Fruit fly (Drosophila melanogaster): ENCODE measurements around the gene Ir7f.

Gene Ir7f

DNA sequence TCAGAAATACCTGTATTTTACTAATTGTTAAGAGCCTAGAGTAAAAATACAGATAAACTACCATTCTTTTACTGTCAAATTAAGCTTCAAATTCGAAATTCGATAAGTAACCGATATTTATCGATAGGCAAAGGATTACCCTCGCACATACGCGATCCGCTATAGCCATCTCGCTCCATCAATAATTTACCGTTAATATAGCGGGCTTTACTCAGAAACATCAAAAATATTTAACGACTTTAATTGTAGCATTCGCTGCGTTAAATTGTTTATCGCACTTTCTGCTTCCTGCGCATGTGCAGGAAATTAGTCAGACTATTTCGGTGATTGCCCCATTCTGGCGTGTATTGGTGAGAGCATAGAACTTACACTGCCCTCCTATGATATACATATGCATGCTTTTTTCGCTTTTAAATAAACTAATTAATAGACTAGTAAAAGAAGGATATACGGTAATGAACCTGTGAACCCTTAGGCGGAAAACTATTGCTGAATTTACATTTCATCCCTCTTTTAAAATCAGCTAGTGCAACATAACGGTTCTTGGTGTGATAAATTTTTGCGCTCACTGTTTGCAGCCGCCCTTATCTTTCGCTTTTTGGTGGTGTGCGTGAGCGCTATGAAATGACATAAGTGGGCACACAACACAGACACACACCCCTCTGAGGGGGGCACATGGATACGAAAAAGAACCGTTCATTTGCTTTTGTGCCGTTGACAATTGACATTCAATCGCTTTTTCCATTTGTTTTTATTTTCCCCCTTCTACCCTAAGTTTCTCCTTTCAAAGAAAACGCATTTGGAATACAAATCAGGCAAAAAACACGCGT, 24.6 kb upstream of the Ir7f start, which contains the start of the genes dpr14 and spidey (continued):
- peak; percentile 44 for TF ChIP-seq Blimp-1 (GFP tag; optimal IDR thresholded peaks at IDR 0.05)
- peak; percentile 79 for TF ChIP-seq Lpt (GFP tag; optimal IDR thresholded peaks at IDR 0.05)
- TF ChIP-seq Sox102F (GFP tag; optimal IDR thresholded peaks at IDR 0.05), result peak; percentile 83
- peak; percentile 57 to 64 for TF ChIP-seq salr (GFP tag; optimal IDR thresholded peaks at IDR 0.05)
- TF ChIP-seq Hr4 (GFP tag; optimal IDR thresholded peaks at IDR 0.05), result peak; percentile 81
- TF ChIP-seq ss (GFP tag; optimal IDR thresholded peaks at IDR 0.05), result peak; percentile 60 to 83
- TF ChIP-seq CG7368 (GFP tag; optimal IDR thresholded peaks at IDR 0.05), result peak; percentile 66
- TF ChIP-seq pdm3 (GFP tag; optimal IDR thresholded peaks at IDR 0.05), result peak; percentile 86
- peak; percentile 85 for TF ChIP-seq CG8119 (GFP tag; IDR thresholded peaks at IDR 0.05)
- peak; percentile 75 for TF ChIP-seq achi (GFP tag; optimal IDR thresholded peaks at IDR 0.05)
- TF ChIP-seq OdsH (GFP tag; optimal IDR thresholded peaks at IDR 0.05), result peak; percentile 80
- TF ChIP-seq fd59A (GFP tag; optimal IDR thresholded peaks at IDR 0.05), result peak; percentile 65
- TF ChIP-seq CG4318 (GFP tag; optimal IDR thresholded peaks at IDR 0.05), result peak; percentile 61
- peak; percentile 96 for TF ChIP-seq Eip78C (GFP tag)
- TF ChIP-seq CG6163 (GFP tag; IDR thresholded peaks at IDR 0.05), result peak; percentile 85

DNA sequence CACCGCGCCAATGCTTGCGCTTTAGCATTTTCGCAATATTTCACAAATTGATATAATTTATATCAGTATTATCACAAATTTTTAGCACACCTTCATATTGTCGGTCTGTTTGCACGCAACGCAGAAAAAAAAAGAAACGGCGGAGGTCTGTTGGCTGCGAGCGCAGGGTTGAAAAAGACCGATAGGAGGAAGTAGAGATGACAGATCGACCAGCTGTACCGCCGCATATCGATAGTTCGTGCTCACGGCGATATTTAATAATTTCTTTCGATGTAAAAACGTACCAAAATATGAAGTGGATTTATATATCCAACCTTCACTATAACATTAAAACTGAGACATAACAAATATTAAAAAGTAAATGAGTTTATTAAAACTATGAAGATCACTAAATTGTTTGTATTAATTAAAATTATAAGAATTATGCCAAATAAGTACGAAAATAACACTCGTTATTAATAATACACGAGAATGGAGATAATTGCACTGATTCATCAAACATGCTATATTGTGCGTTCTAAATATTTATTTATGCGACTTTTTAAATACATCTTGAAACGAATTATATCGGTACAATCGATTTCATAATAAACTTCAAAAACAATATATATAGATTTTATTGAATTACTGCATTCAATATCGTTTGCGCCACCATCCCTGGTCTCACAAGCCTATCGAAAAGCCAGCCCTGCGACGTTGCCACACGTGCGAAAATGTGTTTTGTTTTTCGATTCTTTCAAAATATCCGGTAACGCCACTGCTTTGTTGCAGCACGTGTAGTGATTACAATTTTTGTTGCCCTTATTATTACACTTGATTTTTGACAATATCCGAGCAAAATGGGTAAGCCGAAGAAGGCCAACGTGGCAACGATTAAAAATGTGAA, 17.6 kb upstream of the Ir7f start, which contains the start of the genes RpS6 and bys:
Gene RpS6 (minus strand): TSS at position 179 of the 886 bp plus-strand sequence.
Gene bys (plus strand): TSS at position 728 of the 886 bp plus-strand sequence.
- peak; percentile 76 for TF ChIP-seq Eip78C (GFP tag)
- TF ChIP-seq Lpt (GFP tag; optimal IDR thresholded peaks at IDR 0.05), result no peak
- TF ChIP-seq lz (GFP tag; optimal IDR thresholded peaks at IDR 0.05), result peak; percentile 38
- TF ChIP-seq pdm3 (GFP tag; optimal IDR thresholded peaks at IDR 0.05), result peak; percentile 33
- peak; percentile 42 for TF ChIP-seq Sox14 (GFP tag; optimal IDR thresholded peaks at IDR 0.05)
- peak; percentile 38 for TF ChIP-seq CG3032 (tag; optimal IDR thresholded peaks at IDR 0.05)
- TF ChIP-seq CG15336 (GFP tag; IDR thresholded peaks at IDR 0.05), result peak; percentile 46; the same call in 1 of the 2 replicates
- no peak for TF ChIP-seq CG8119 (GFP tag; IDR thresholded peaks at IDR 0.05)
- peak; percentile 59 for TF ChIP-seq esn (GFP tag; optimal IDR thresholded peaks at IDR 0.05)
- TF ChIP-seq fd85E (GFP tag; optimal IDR thresholded peaks at IDR 0.05), result peak; percentile 21
- TF ChIP-seq cyc (GFP tag; optimal IDR thresholded peaks at IDR 0.05), result peak; percentile 28
- peak; percentile 64 for TF ChIP-seq svp (GFP tag)
- peak; percentile 36 for TF ChIP-seq topi (GFP tag; optimal IDR thresholded peaks at IDR 0.05)
- no peak for TF ChIP-seq Hr38 (GFP tag; optimal IDR thresholded peaks at IDR 0.05)
- TF ChIP-seq Eip75B (GFP tag; optimal IDR thresholded peaks at IDR 0.05), result peak; percentile 17
- peak in 1 of 2 experiments; percentile 26 for TF ChIP-seq salr (GFP tag; optimal IDR thresholded peaks at IDR 0.05)
- peak; percentile 54 to 55 for TF ChIP-seq ss (GFP tag; optimal IDR thresholded peaks at IDR 0.05)
- peak; percentile 41 for TF ChIP-seq CG8632 (GFP tag; optimal IDR thresholded peaks at IDR 0.05)
- no peak for TF ChIP-seq Sox15 (GFP tag; optimal IDR thresholded peaks at IDR 0.05)
- TF ChIP-seq dsx (GFP tag; optimal IDR thresholded peaks at IDR 0.05; ENCODE audit: poor library complexity, severe bottlenecking), result no peak
- TF ChIP-seq CG4318 (GFP tag; optimal IDR thresholded peaks at IDR 0.05), result no peak
- TF ChIP-seq CG6792 (GFP tag; optimal IDR thresholded peaks at IDR 0.05), result peak; percentile 16
- peak; percentile 53 for TF ChIP-seq CG32006 (GFP tag; optimal IDR thresholded peaks at IDR 0.05)
- peak; percentile 64 for TF ChIP-seq net (GFP tag; optimal IDR thresholded peaks at IDR 0.05)
- peak; percentile 70 for TF ChIP-seq CG6163 (GFP tag; IDR thresholded peaks at IDR 0.05)
- peak; percentile 38 for TF ChIP-seq achi (GFP tag; optimal IDR thresholded peaks at IDR 0.05)
- TF ChIP-seq CG31627 (GFP tag; optimal IDR thresholded peaks at IDR 0.05), result peak; percentile 40
- peak; percentile 34 for TF ChIP-seq Eip93F (GFP tag; optimal IDR thresholded peaks at IDR 0.05)
- peak; percentile 30 for TF ChIP-seq CG7368 (GFP tag; optimal IDR thresholded peaks at IDR 0.05)
- TF ChIP-seq fkh (GFP tag; optimal IDR thresholded peaks at IDR 0.05), result peak; percentile 7
- TF ChIP-seq CG6854 (GFP tag; optimal IDR thresholded peaks at IDR 0.05), result peak; percentile 83
- TF ChIP-seq Ets21C (GFP tag; optimal IDR thresholded peaks at IDR 0.05), result peak; percentile 2
- no peak for TF ChIP-seq Ets96B (tag; optimal IDR thresholded peaks at IDR 0.05)
- peak; percentile 47 for TF ChIP-seq CG6276 (GFP tag; optimal IDR thresholded peaks at IDR 0.05)
- no peak for TF ChIP-seq fd59A (GFP tag; optimal IDR thresholded peaks at IDR 0.05)
- TF ChIP-seq Met (GFP tag; optimal IDR thresholded peaks at IDR 0.05), result peak; percentile 44
- TF ChIP-seq Smox (GFP tag; optimal IDR thresholded peaks at IDR 0.05), result peak; percentile 30
- TF ChIP-seq acj6 (GFP tag; optimal IDR thresholded peaks at IDR 0.05), result peak; percentile 42
- no peak for TF ChIP-seq CG11902 (GFP tag; optimal IDR thresholded peaks at IDR 0.05)
- no peak for TF ChIP-seq Blimp-1 (GFP tag; optimal IDR thresholded peaks at IDR 0.05)
- peak; percentile 40 for TF ChIP-seq vri (GFP tag; optimal IDR thresholded peaks at IDR 0.05)
- TF ChIP-seq OdsH (GFP tag; optimal IDR thresholded peaks at IDR 0.05), result peak; percentile 23

All from whole organism, prepupa.